Worm (Caenorhabditis elegans): Measurements from ENCODE around the gene pycr-4.

- TF ChIP-seq ama-1 (optimal IDR thresholded peaks at IDR 0.05) = no peak
- no peak for TF ChIP-seq skn-1 (tag; optimal IDR thresholded peaks at IDR 0.05)
- no peak for TF ChIP-seq nhr-43 (tag; optimal IDR thresholded peaks at IDR 0.05; ENCODE audit: poor library complexity, severe bottlenecking)
- TF ChIP-seq unc-62 (GFP tag; optimal IDR thresholded peaks at IDR 0.05) = no peak
- no peak for TF ChIP-seq pqm-1 (tag; optimal IDR thresholded peaks at IDR 0.05)
Observed at ce11 chrIV:7497750-7498149, 20.7 kb upstream of the pycr-4 start, which contains the start of gene egas-4.

Measured in whole organism, L3 larva.